Fruit fly (Drosophila melanogaster) whole organism: ENCODE data around the gene Bili.

Source experiments
- pan ChIP-seq: fragments of >200 bp; optimal IDR thresholded peaks from 2 replicates; lab custom pipeline; 2017
- psq ChIP-seq: fragments of >200 bp; optimal IDR thresholded peaks from 2 replicates; lab custom pipeline; 2017
- usp ChIP-seq: fragments of >200 bp; optimal IDR thresholded peaks from 2 replicates; lab custom pipeline; 2017; ENCODE audit warnings: missing biosample characterization, missing genetic modification characterization, mixed read lengths

- no peak for TF ChIP-seq psq (lab: Kevin White, UChicago)
- no peak for TF ChIP-seq usp (GFP tag; lab: Kevin White, UChicago)
- TF ChIP-seq pan (lab: Kevin White, UChicago), result no peak
Observed at dm6 chr3R:25176517-25176916, 45.4 kb downstream of the Bili start.
